Worm (Caenorhabditis elegans): ENCODE measurements around the gene atx-3.

DNA sequence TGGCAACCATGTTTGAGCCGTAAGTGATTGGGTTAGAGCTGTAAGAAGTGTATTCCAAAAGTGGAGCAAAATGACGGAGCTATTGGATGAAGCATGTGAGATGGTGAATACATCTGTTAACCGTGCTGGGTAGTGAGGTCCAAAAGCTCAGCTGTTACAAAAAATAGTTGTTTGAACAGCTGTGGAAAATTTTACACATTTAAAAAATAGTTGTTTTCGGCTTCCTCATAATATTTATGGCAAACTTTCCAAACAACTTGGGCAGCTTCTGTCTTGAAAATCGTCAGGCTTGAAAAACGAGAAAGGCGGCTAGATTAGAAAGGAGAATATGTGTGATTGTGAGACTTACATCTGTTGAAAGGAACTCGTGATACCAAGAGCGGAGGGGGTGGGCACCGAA, 27.8 kb upstream of the atx-3 start, which contains the start of gene fbxa-154:
- TF ChIP-seq lin-13 (tag; optimal IDR thresholded peaks at IDR 0.05): no peak
- no peak for TF ChIP-seq hlh-1 (tag; optimal IDR thresholded peaks at IDR 0.05)
- no peak for TF ChIP-seq nhr-76 (tag; optimal IDR thresholded peaks at IDR 0.05)
- no peak for TF ChIP-seq flh-1 (GFP tag; optimal IDR thresholded peaks at IDR 0.05)
- no peak for TF ChIP-seq mls-2 (tag; optimal IDR thresholded peaks at IDR 0.05)
- TF ChIP-seq snpc-4 (tag; optimal IDR thresholded peaks at IDR 0.05): no peak
- TF ChIP-seq nhr-28 (tag; optimal IDR thresholded peaks at IDR 0.05): no peak
- TF ChIP-seq cnd-1 (tag; optimal IDR thresholded peaks at IDR 0.05): no peak
- no peak for TF ChIP-seq ztf-11 (tag; optimal IDR thresholded peaks at IDR 0.05)
- TF ChIP-seq unc-39 (tag; optimal IDR thresholded peaks at IDR 0.05): no peak
- TF ChIP-seq mep-1 (tag; optimal IDR thresholded peaks at IDR 0.05): no peak

Measured in whole organism, mixed stage, embryonic.